Worm (Caenorhabditis elegans) whole organism, L4 larva: ENCODE data around the gene mpdu-1.
A peak's percentile ranks its signal among the peaks of the same experiment; 100 is the strongest.

Source experiments
- F10B5.3 ChIP-seq: sonication (generic microtip); optimal IDR thresholded peaks from 2 replicates; lab custom pipeline; 2016; ENCODE audit warnings: mild to moderate bottlenecking, missing genetic modification characterization, missing compliant biosample characterization
- F37D6.2 ChIP-seq: sonication (generic microtip); optimal IDR thresholded peaks from 2 replicates; lab custom pipeline; 2016; ENCODE audit warnings: mild to moderate bottlenecking, missing genetic modification characterization, missing compliant biosample characterization
- F44E2.7 ChIP-seq: fragments of 200-800 bp; sonication (Bioruptor generic); IDR thresholded peaks from 2 replicates; pipeline ENCODE4 v2.1.2; 2022; ENCODE audit warnings: missing genetic modification characterization, missing compliant biosample characterization
- T26A8.4 ChIP-seq: fragments of 200-800 bp; sonication (Bioruptor generic); IDR thresholded peaks from 2 replicates; pipeline ENCODE4 v1.3.6; 2022; ENCODE audit warnings: missing genetic modification characterization, missing compliant biosample characterization
- Y105C5A.15 ChIP-seq: fragments of 200-800 bp; sonication (Bioruptor generic); IDR thresholded peaks from 2 replicates; pipeline ENCODE4 v1.3.6; 2022; ENCODE audit warnings: missing genetic modification characterization, missing compliant biosample characterization
- Y48G9A.11 ChIP-seq: fragments of 200-800 bp; sonication (Bioruptor generic); IDR thresholded peaks from 2 replicates; pipeline ENCODE4 v1.3.6; 2022; ENCODE audit warnings: missing genetic modification reagents, missing genetic modification characterization, missing compliant biosample characterization
- Y75B8A.6 ChIP-seq: fragments of 200-800 bp; sonication (Bioruptor generic); IDR thresholded peaks from 2 replicates; pipeline ENCODE4 v1.3.6; 2022; ENCODE audit warnings: missing genetic modification reagents, missing genetic modification characterization, missing compliant biosample characterization
- ZK337.2 ChIP-seq: fragments of 200-800 bp; sonication (Bioruptor generic); IDR thresholded peaks from 2 replicates; pipeline ENCODE4 v1.3.6; 2022; ENCODE audit warnings: missing genetic modification reagents, missing genetic modification characterization, missing compliant biosample characterization
- ZK546.5 ChIP-seq, 2 experiments: sonication (generic microtip); optimal IDR thresholded peaks; 2 replicates each; lab custom pipeline; 2017; ENCODE audit warnings: missing biosample characterization in 2 of 2, missing genetic modification characterization in 2 of 2
- aha-1 ChIP-seq: fragments of 150-350 bp; peaks from one replicate; lab custom pipeline; 2014; ENCODE audit warnings: missing biosample characterization, missing genetic modification characterization
- arid-1 ChIP-seq: fragments of 200-800 bp; sonication (Bioruptor generic); conservative IDR thresholded peaks from 2 replicates; pipeline ENCODE4 v1.3.6; 2022; ENCODE audit warnings: missing genetic modification reagents, missing genetic modification characterization, missing compliant biosample characterization
- attf-4 ChIP-seq: sonication (generic microtip); optimal IDR thresholded peaks from 3 replicates; lab custom pipeline; 2017; ENCODE audit warnings: missing biosample characterization, missing genetic modification characterization
- ceh-28 ChIP-seq: fragments of 150-350 bp; optimal IDR thresholded peaks from 2 replicates; lab custom pipeline; 2014; ENCODE audit warnings: missing biosample characterization, missing genetic modification reagents, missing genetic modification characterization
- ceh-62 ChIP-seq: sonication (generic microtip); optimal IDR thresholded peaks from 2 replicates; lab custom pipeline; 2017; ENCODE audit warnings: missing biosample characterization, missing genetic modification characterization
- ceh-82 ChIP-seq: sonication (generic microtip); optimal IDR thresholded peaks from 2 replicates; lab custom pipeline; 2017; ENCODE audit warnings: missing biosample characterization, missing genetic modification characterization
- cey-2 ChIP-seq: sonication (generic microtip); optimal IDR thresholded peaks from 3 replicates; lab custom pipeline; 2017; ENCODE audit warnings: missing genetic modification characterization, mild to moderate bottlenecking, missing compliant biosample characterization, antibody characterized with exemption, borderline replicate concordance; ENCODE audit not compliant: insufficient read depth
- ctbp-1 ChIP-seq: fragments of 200-800 bp; sonication (Bioruptor generic); IDR thresholded peaks from 2 replicates; pipeline ENCODE4 v1.3.6; 2022; ENCODE audit warnings: missing genetic modification reagents, missing genetic modification characterization, missing compliant biosample characterization
- daf-16 ChIP-seq, 3 experiments: sonication (generic microtip); optimal IDR thresholded peaks; 2 replicates each; lab custom pipeline; 2016 to 2017; ENCODE audit warnings: missing genetic modification characterization in 3 of 3, missing genetic modification reagents in 3 of 3, mild to moderate bottlenecking in 2 of 3, missing compliant biosample characterization in 2 of 3, missing biosample characterization in 1 of 3, moderate library complexity in 1 of 3
- daf-19 ChIP-seq: fragments of 200-800 bp; sonication (Bioruptor generic); conservative IDR thresholded peaks from 2 replicates; pipeline ENCODE4 v1.3.6; 2022; ENCODE audit warnings: missing genetic modification characterization, missing compliant biosample characterization
- daf-8 ChIP-seq: fragments of 200-800 bp; sonication (Bioruptor generic); IDR thresholded peaks from 2 replicates; pipeline ENCODE4 v1.3.6; 2022; ENCODE audit warnings: missing genetic modification characterization, missing compliant biosample characterization
- dmd-8 ChIP-seq: fragments of 200-800 bp; sonication (Bioruptor generic); IDR thresholded peaks from 2 replicates; pipeline ENCODE4 v1.3.6; 2022; ENCODE audit warnings: missing genetic modification characterization, missing compliant biosample characterization
- dpl-1 ChIP-seq: fragments of 150-350 bp; optimal IDR thresholded peaks from 2 replicates; lab custom pipeline; 2014; ENCODE audit warnings: missing biosample characterization, missing genetic modification reagents, missing genetic modification characterization
- hlh-11 ChIP-seq: fragments of 200-800 bp; sonication (Bioruptor generic); optimal IDR thresholded peaks from 2 replicates; lab custom pipeline; 2018; ENCODE audit warnings: mild to moderate bottlenecking, missing genetic modification characterization, missing compliant biosample characterization
- jun-1 ChIP-seq: fragments of 150-350 bp; optimal IDR thresholded peaks from 2 replicates; lab custom pipeline; 2014; ENCODE audit warnings: missing biosample characterization, missing genetic modification reagents, missing genetic modification characterization
- lin-1 ChIP-seq: fragments of 200-800 bp; sonication (Bioruptor generic); IDR thresholded peaks from 2 replicates; pipeline ENCODE4 v1.3.6; 2022; ENCODE audit warnings: missing genetic modification reagents, missing genetic modification characterization, missing compliant biosample characterization
- lin-39 ChIP-seq: fragments of 150-350 bp; optimal IDR thresholded peaks from 2 replicates; lab custom pipeline; 2014; ENCODE audit warnings: missing biosample characterization, missing genetic modification reagents, missing genetic modification characterization
- lsy-2 ChIP-seq, 2 experiments: fragments of 150-350 bp in 1 of 2; sonication (generic microtip) in 1 of 2; optimal IDR thresholded peaks; 2 replicates each; lab custom pipeline; 2014 to 2017; ENCODE audit warnings: missing biosample characterization in 2 of 2, missing genetic modification characterization in 2 of 2
- madf-9 ChIP-seq: fragments of 200-800 bp; sonication (Bioruptor generic); conservative IDR thresholded peaks from 2 replicates; pipeline ENCODE4 v1.3.6; 2022; ENCODE audit warnings: missing genetic modification reagents, missing genetic modification characterization, missing compliant biosample characterization
- mdt-29 ChIP-seq: fragments of 200-800 bp; sonication (Bioruptor generic); IDR thresholded peaks from 2 replicates; pipeline ENCODE4 v1.3.6; 2022; ENCODE audit warnings: missing genetic modification reagents, missing genetic modification characterization, missing compliant biosample characterization
- mep-1 ChIP-seq: fragments of 150-350 bp; sonication (generic microtip); optimal IDR thresholded peaks from 3 replicates; lab custom pipeline; 2014; ENCODE audit warnings: missing biosample characterization, missing genetic modification characterization
- mes-2 ChIP-seq: sonication (generic microtip); optimal IDR thresholded peaks from 2 replicates; lab custom pipeline; 2016; ENCODE audit warnings: missing genotype, mild to moderate bottlenecking, missing genetic modification characterization, missing compliant biosample characterization; ENCODE audit not compliant: poor library complexity, severe bottlenecking
- nhr-10 ChIP-seq: fragments of 150-350 bp; optimal IDR thresholded peaks from 2 replicates; lab custom pipeline; 2014; ENCODE audit warnings: missing biosample characterization, missing genetic modification characterization
- nhr-41 ChIP-seq: fragments of 200-800 bp; sonication (Bioruptor generic); IDR thresholded peaks from 2 replicates; pipeline ENCODE4 v1.3.6; 2022; ENCODE audit warnings: missing genetic modification reagents, missing genetic modification characterization, missing compliant biosample characterization
- nhr-42 ChIP-seq: fragments of 200-800 bp; sonication (Bioruptor generic); IDR thresholded peaks from 2 replicates; pipeline ENCODE4 v1.3.6; 2022; ENCODE audit warnings: missing genetic modification characterization, missing compliant biosample characterization
- pqm-1 ChIP-seq: sonication (generic microtip); optimal IDR thresholded peaks from 2 replicates; lab custom pipeline; 2017; ENCODE audit warnings: missing biosample characterization, missing genetic modification characterization
- spr-1 ChIP-seq: sonication (generic microtip); optimal IDR thresholded peaks from 2 replicates; lab custom pipeline; 2016; ENCODE audit warnings: mild to moderate bottlenecking, missing genetic modification characterization, missing compliant biosample characterization
- unc-62 ChIP-seq, 3 experiments: fragments of 150-350 bp in 1 of 3; sonication (generic microtip); optimal IDR thresholded peaks in 2 of 3; peaks in 1 of 3; 1 replicate in 1 of 3; 2 replicates in 2 of 3; lab custom pipeline; 2014 to 2017; ENCODE audit warnings: missing biosample characterization in 3 of 3, missing genetic modification characterization in 3 of 3, missing genetic modification reagents in 3 of 3, missing genotype in 1 of 3
- zfp-3 ChIP-seq: fragments of 200-800 bp; sonication (Bioruptor generic); conservative IDR thresholded peaks from 2 replicates; pipeline ENCODE4 v1.3.6; 2022; ENCODE audit warnings: missing genetic modification reagents, missing genetic modification characterization, missing compliant biosample characterization
- zip-2 ChIP-seq: fragments of 150-350 bp; optimal IDR thresholded peaks from 2 replicates; lab custom pipeline; 2014; ENCODE audit warnings: missing biosample characterization, missing genetic modification characterization

mpdu-1 gene

ce11 chrV:8383716-8384115 is 24.8 kb upstream of the mpdu-1 start, which contains the start of gene F52E1.14 (continued):
- TF ChIP-seq cey-2 (tag; lab: Kevin White, UChicago) = peak; percentile 62
- TF ChIP-seq unc-62 (GFP tag; optimal IDR thresholded peaks at IDR 0.05 in 1 of 2; lab: Kevin White, UChicago) = peak in 1 of 2 experiments; percentile 56
- no peak for TF ChIP-seq unc-62 (tag; optimal IDR thresholded peaks at IDR 0.05; lab: Kevin White, UChicago)
- peak; percentile 72 for TF ChIP-seq hlh-11 (tag; lab: Kevin White, UChicago)
- TF ChIP-seq daf-16 (GFP tag; optimal IDR thresholded peaks at IDR 0.05; lab: Kevin White, UChicago) = no peak
- TF ChIP-seq daf-16 (tag; optimal IDR thresholded peaks at IDR 0.05; lab: Kevin White, UChicago) = peak; percentile 80
- no peak for TF ChIP-seq F10B5.3 (tag; lab: Kevin White, UChicago)
- TF ChIP-seq jun-1 = no peak
- TF ChIP-seq pqm-1 (tag; lab: Kevin White, UChicago) = peak; percentile 67
- no peak for TF ChIP-seq mep-1 (tag; lab: Kevin White, UChicago)

ce11 chrV:8380076-8380475 is 21.1 kb upstream of the mpdu-1 start:
- no peak for TF ChIP-seq ceh-62 (tag; lab: Kevin White, UChicago)
- no peak for TF ChIP-seq mdt-29 (GFP tag; lab: Robert Waterston, UW)
- no peak for TF ChIP-seq mep-1 (tag; lab: Kevin White, UChicago)
- no peak for TF ChIP-seq F44E2.7 (GFP tag; lab: Robert Waterston, UW)
- TF ChIP-seq daf-16 (GFP tag; optimal IDR thresholded peaks at IDR 0.05; lab: Kevin White, UChicago) = peak in 1 of 2 experiments; percentile 79
- TF ChIP-seq daf-16 (tag; optimal IDR thresholded peaks at IDR 0.05; lab: Kevin White, UChicago) = no peak
- no peak for TF ChIP-seq mes-2 (tag; lab: Kevin White, UChicago)
- TF ChIP-seq F37D6.2 (tag; lab: Kevin White, UChicago) = no peak
- TF ChIP-seq dmd-8 (GFP tag; lab: Robert Waterston, UW) = no peak
- no peak for TF ChIP-seq nhr-10 (tag; lab: Kevin White, UChicago)
- peak in 1 of 2 experiments; percentile 92 for TF ChIP-seq unc-62 (GFP tag; optimal IDR thresholded peaks at IDR 0.05 in 1 of 2; lab: Kevin White, UChicago)
- TF ChIP-seq unc-62 (tag; optimal IDR thresholded peaks at IDR 0.05; lab: Kevin White, UChicago) = no peak
- TF ChIP-seq daf-19 (GFP tag; lab: Robert Waterston, UW) = no peak
- no peak for TF ChIP-seq jun-1

- TF ChIP-seq lin-39 (tag; lab: Kevin White, UChicago) (no peak), ZK337.2 (GFP tag; lab: Robert Waterston, UW) (no peak), nhr-42 (GFP tag; lab: Robert Waterston, UW) (no peak), aha-1 (no peak), dpl-1 (GFP tag; lab: Kevin White, UChicago) (no peak), nhr-41 (GFP tag; lab: Robert Waterston, UW) (no peak), zip-2 (no peak), ceh-28 (tag; lab: Kevin White, UChicago) (no peak), attf-4 (tag; lab: Kevin White, UChicago) (no peak), madf-9 (GFP tag; lab: Robert Waterston, UW) (no peak)
Observed at ce11 chrV:8379206-8379605, 20.2 kb upstream of the mpdu-1 start, which contains the start of gene F52E1.5. F52E1.5 (plus strand) TSS chrV:8379506.

- TF ChIP-seq ctbp-1 (no peak), dpl-1 (GFP tag; lab: Kevin White, UChicago) (no peak), zfp-3 (GFP tag; lab: Robert Waterston, UW) (no peak), Y105C5A.15 (no peak), ZK337.2 (GFP tag; lab: Robert Waterston, UW) (no peak), ZK546.5 (tag; optimal IDR thresholded peaks at IDR 0.05; lab: Kevin White, UChicago) (no peak), ceh-82 (no peak), lsy-2 (tag; optimal IDR thresholded peaks at IDR 0.05; lab: Kevin White, UChicago) (no peak), arid-1 (no peak), Y48G9A.11 (GFP tag; lab: Robert Waterston, UW) (no peak), daf-8 (GFP tag; lab: Robert Waterston, UW) (no peak), Y75B8A.6 (GFP tag; lab: Robert Waterston, UW) (no peak), nhr-10 (tag; lab: Kevin White, UChicago) (no peak), madf-9 (GFP tag; lab: Robert Waterston, UW) (no peak), lin-1 (GFP tag; lab: Robert Waterston, UW) (no peak), T26A8.4 (GFP tag; lab: Robert Waterston, UW) (no peak), spr-1 (tag; lab: Kevin White, UChicago) (no peak), lin-39 (tag; lab: Kevin White, UChicago) (no peak)
Observed at ce11 chrV:8375849-8376248, 16.9 kb upstream of the mpdu-1 start, which contains the start of gene F38E1.3. F38E1.3 (plus strand) TSS chrV:8376149.
